Fruit fly (Drosophila melanogaster): ENCODE measurements around the gene tal-3A.
A peak's percentile ranks its signal among the peaks of the same experiment; 100 is the strongest.

Gene tal-3A

DNA sequence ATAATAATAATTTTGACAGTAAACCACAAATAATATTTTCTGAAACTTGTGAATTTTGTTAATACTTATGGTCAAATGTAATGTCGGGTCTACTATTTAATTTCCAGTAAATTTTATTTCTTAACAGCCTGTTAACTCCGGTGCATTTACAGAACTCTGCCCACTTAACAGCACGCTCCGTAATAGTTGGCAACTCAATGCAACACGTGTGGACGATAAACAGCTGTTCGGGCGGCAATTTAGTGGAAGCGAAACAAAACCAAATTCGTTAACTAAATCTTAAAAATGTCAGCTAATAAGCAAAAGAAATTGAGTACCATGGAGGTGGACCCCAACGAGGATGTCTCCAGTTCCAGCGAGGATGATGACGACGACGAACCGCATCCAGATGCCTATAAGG, 32.1 kb upstream of the tal-3A start, which contains the start of gene CG9286:
CG9286 (plus strand) TSS at position 196 of the 400 bp plus-strand sequence.
- TF ChIP-seq tj (GFP tag; optimal IDR thresholded peaks at IDR 0.05), result no peak
- peak; percentile 10 for TF ChIP-seq bab1 (GFP tag; optimal IDR thresholded peaks at IDR 0.05)
- TF ChIP-seq Mnt (GFP tag; optimal IDR thresholded peaks at IDR 0.05), result peak; percentile 94
- TF ChIP-seq CG11617 (GFP tag; optimal IDR thresholded peaks at IDR 0.05), result no peak
- TF ChIP-seq Clk (GFP tag; optimal IDR thresholded peaks at IDR 0.05), result no peak
- TF ChIP-seq toe (GFP tag; optimal IDR thresholded peaks at IDR 0.05), result no peak
- no peak for TF ChIP-seq CG33017 (tag; optimal IDR thresholded peaks at IDR 0.05)
- TF ChIP-seq cic (GFP tag; optimal IDR thresholded peaks at IDR 0.05), result no peak
- TF ChIP-seq CG7045 (GFP tag; optimal IDR thresholded peaks at IDR 0.05), result no peak
- peak; percentile 86 for TF ChIP-seq CG14711 (tag; optimal IDR thresholded peaks at IDR 0.05)

DNA sequence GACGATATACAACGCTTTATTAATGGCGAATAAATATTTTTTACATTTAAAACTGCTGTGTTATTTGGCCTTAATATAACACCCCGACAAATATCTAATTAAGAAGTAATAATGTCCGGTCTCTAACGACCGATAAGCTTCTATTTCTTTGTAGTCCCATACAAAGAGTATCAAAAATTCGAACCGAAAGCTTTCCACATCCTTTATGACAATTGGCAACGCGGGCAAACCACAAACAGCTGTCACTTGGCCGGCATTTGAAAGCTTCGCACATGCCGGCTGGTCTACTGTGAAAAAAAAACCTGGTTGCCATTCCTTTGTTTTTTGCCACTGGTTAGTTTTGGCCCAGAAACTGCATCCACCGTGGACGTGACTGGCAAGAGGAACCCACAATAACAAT, 30.9 kb upstream of the tal-3A start, which contains the start of gene Dip-B:
Dip-B (plus strand) TSS at position 254 of the 400 bp plus-strand sequence.
- TF ChIP-seq Mnt (GFP tag; optimal IDR thresholded peaks at IDR 0.05) (peak; percentile 4), CG33017 (tag; optimal IDR thresholded peaks at IDR 0.05) (no peak), CG1620 (GFP tag; optimal IDR thresholded peaks at IDR 0.05) (no peak), bab1 (GFP tag; optimal IDR thresholded peaks at IDR 0.05) (peak; percentile 4), CG14711 (tag; optimal IDR thresholded peaks at IDR 0.05) (peak; percentile 27)

DNA sequence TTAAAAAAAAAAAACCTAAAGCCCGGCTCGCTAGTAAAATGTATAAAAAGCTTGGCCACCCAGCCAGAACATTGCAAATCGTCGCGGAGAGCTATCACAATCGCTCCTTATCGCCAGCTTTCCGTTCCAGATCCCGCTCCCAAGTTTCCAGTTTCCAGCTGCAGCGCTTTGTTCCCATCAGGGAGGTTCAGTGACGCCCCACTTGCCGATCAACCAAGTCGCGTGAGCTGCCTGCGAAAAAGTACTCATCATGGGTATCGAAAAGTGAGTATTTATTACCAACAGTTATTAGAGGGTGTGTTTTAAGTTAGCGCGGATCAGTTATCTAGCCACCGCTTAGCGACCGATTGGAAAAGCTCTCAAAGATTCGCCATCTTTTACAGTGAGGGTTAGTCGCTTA, 30.3 kb upstream of the tal-3A start:
- TF ChIP-seq CG33017 (tag; optimal IDR thresholded peaks at IDR 0.05) (peak; percentile 18), Hr96 (GFP tag; optimal IDR thresholded peaks at IDR 0.05) (peak; percentile 27), ovo (GFP tag; optimal IDR thresholded peaks at IDR 0.05) (peak; percentile 34), pad (GFP tag; optimal IDR thresholded peaks at IDR 0.05) (no peak), kay (GFP tag; ENCODE audit: borderline replicate concordance) (no peak), CG12768 (GFP tag; optimal IDR thresholded peaks at IDR 0.05) (peak; percentile 28), cic (GFP tag; optimal IDR thresholded peaks at IDR 0.05) (peak; percentile 38), Crg-1 (GFP tag; optimal IDR thresholded peaks at IDR 0.05) (no peak), CG5204 (GFP tag; optimal IDR thresholded peaks at IDR 0.05) (no peak), Mnt (GFP tag; optimal IDR thresholded peaks at IDR 0.05) (peak; percentile 7), CG7045 (GFP tag; optimal IDR thresholded peaks at IDR 0.05) (no peak), Clk (GFP tag; optimal IDR thresholded peaks at IDR 0.05) (no peak), tj (GFP tag; optimal IDR thresholded peaks at IDR 0.05) (no peak)

DNA sequence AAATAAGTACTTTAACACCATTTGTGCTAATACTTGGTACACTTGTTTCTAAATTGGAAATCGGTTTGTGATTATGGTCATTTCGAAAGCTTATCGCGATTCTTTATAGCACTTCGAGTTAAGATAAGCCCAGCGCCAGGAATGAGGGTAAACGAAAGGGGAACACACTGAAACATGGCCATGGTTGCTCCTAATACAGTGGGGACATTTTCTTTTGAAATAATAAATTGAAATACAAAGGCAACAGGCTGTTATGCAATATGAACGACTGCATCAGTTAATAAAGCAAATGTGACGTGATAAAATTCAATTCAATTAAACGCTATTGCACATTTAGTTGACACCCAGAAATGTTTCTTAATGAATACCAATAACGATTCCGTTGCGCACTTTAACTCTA, 29.5 kb upstream of the tal-3A start:
- TF ChIP-seq Clk (GFP tag; optimal IDR thresholded peaks at IDR 0.05), result no peak
- no peak for TF ChIP-seq CG5204 (GFP tag; optimal IDR thresholded peaks at IDR 0.05)
- TF ChIP-seq CG11617 (GFP tag; optimal IDR thresholded peaks at IDR 0.05), result no peak
- TF ChIP-seq tj (GFP tag; optimal IDR thresholded peaks at IDR 0.05), result no peak
- no peak for TF ChIP-seq CG7101 (tag; optimal IDR thresholded peaks at IDR 0.05)
- TF ChIP-seq CG1620 (GFP tag; optimal IDR thresholded peaks at IDR 0.05), result no peak
- no peak for TF ChIP-seq CG12768 (GFP tag; optimal IDR thresholded peaks at IDR 0.05)
- no peak for TF ChIP-seq cnc (optimal IDR thresholded peaks at IDR 0.05)
- no peak for TF ChIP-seq CG14711 (tag; optimal IDR thresholded peaks at IDR 0.05)
- TF ChIP-seq CG7045 (GFP tag; optimal IDR thresholded peaks at IDR 0.05), result no peak
- no peak for TF ChIP-seq CG33017 (tag; optimal IDR thresholded peaks at IDR 0.05)
- TF ChIP-seq toe (GFP tag; optimal IDR thresholded peaks at IDR 0.05), result no peak
- TF ChIP-seq cic (GFP tag; optimal IDR thresholded peaks at IDR 0.05), result no peak
- no peak for TF ChIP-seq Hr96 (GFP tag; optimal IDR thresholded peaks at IDR 0.05)
- no peak for TF ChIP-seq ovo (GFP tag; optimal IDR thresholded peaks at IDR 0.05)
- TF ChIP-seq bab1 (GFP tag; optimal IDR thresholded peaks at IDR 0.05), result no peak

dm6 chr3R:13785895-13786294, 27.0 kb upstream of the tal-3A start:
- TF ChIP-seq CG5204 (GFP tag; optimal IDR thresholded peaks at IDR 0.05), result no peak
- no peak for TF ChIP-seq CG1620 (GFP tag; optimal IDR thresholded peaks at IDR 0.05)
- TF ChIP-seq CG11617 (GFP tag; optimal IDR thresholded peaks at IDR 0.05), result no peak
- no peak for TF ChIP-seq CG33017 (tag; optimal IDR thresholded peaks at IDR 0.05)
- TF ChIP-seq kay (GFP tag; ENCODE audit: borderline replicate concordance), result no peak
- TF ChIP-seq CG7045 (GFP tag; optimal IDR thresholded peaks at IDR 0.05), result no peak
- TF ChIP-seq Mnt (GFP tag; optimal IDR thresholded peaks at IDR 0.05), result no peak
- no peak for TF ChIP-seq CG7101 (tag; optimal IDR thresholded peaks at IDR 0.05)
- TF ChIP-seq Crg-1 (GFP tag; optimal IDR thresholded peaks at IDR 0.05), result no peak
- TF ChIP-seq cic (GFP tag; optimal IDR thresholded peaks at IDR 0.05), result no peak
- TF ChIP-seq ovo (GFP tag; optimal IDR thresholded peaks at IDR 0.05), result no peak
- TF ChIP-seq bab1 (GFP tag; optimal IDR thresholded peaks at IDR 0.05), result no peak
- no peak for TF ChIP-seq Hr96 (GFP tag; optimal IDR thresholded peaks at IDR 0.05)

DNA sequence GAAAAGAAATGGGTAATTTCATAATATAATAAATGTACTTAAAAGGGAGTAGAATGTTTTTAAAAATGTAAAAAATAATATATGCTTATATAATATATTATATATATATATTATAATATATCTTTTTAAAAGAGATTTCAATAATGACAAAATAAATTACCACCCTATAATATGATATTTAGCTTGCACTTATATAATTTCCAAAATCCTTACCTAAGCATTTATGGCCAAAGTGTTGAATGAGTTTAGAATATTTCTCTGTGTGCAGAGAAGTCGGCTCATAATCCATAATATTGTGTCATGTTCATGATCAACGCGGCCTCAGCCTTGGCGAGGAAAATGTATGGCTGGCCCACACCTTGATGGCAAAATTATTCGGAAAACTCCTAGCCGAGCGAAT, 24.7 kb upstream of the tal-3A start:
- no peak for TF ChIP-seq kay (GFP tag; ENCODE audit: borderline replicate concordance)
- TF ChIP-seq cnc (optimal IDR thresholded peaks at IDR 0.05), result no peak
- no peak for TF ChIP-seq tj (GFP tag; optimal IDR thresholded peaks at IDR 0.05)
- TF ChIP-seq CG5204 (GFP tag; optimal IDR thresholded peaks at IDR 0.05), result no peak
- TF ChIP-seq CG12768 (GFP tag; optimal IDR thresholded peaks at IDR 0.05), result no peak
- no peak for TF ChIP-seq ovo (GFP tag; optimal IDR thresholded peaks at IDR 0.05)
- no peak for TF ChIP-seq CG7045 (GFP tag; optimal IDR thresholded peaks at IDR 0.05)
- no peak for TF ChIP-seq CG7101 (tag; optimal IDR thresholded peaks at IDR 0.05)
- no peak for TF ChIP-seq CG1620 (GFP tag; optimal IDR thresholded peaks at IDR 0.05)
- TF ChIP-seq pad (GFP tag; optimal IDR thresholded peaks at IDR 0.05), result no peak
- no peak for TF ChIP-seq bab1 (GFP tag; optimal IDR thresholded peaks at IDR 0.05)
- TF ChIP-seq Crg-1 (GFP tag; optimal IDR thresholded peaks at IDR 0.05), result no peak
- TF ChIP-seq CG11617 (GFP tag; optimal IDR thresholded peaks at IDR 0.05), result no peak
- TF ChIP-seq Hr96 (GFP tag; optimal IDR thresholded peaks at IDR 0.05), result no peak
- TF ChIP-seq CG33017 (tag; optimal IDR thresholded peaks at IDR 0.05), result no peak
- no peak for TF ChIP-seq CG14711 (tag; optimal IDR thresholded peaks at IDR 0.05)
- TF ChIP-seq Mnt (GFP tag; optimal IDR thresholded peaks at IDR 0.05), result no peak
- no peak for TF ChIP-seq cic (GFP tag; optimal IDR thresholded peaks at IDR 0.05)

All from whole organism, adult.